Worm (Caenorhabditis elegans) whole organism, L4 larva: ENCODE results near the gene srw-139.
"Not testable (repeated sequence)": the region's sequence is repeated elsewhere in the genome, so short reads cannot be mapped to it uniquely, and the experiment has no call there.

ENCODE experiments used
- F37D6.2 ChIP-seq: sonication (generic microtip); optimal IDR thresholded peaks from 2 replicates; lab custom pipeline; 2016; ENCODE audit warnings: mild to moderate bottlenecking, missing genetic modification characterization, missing compliant biosample characterization
- F44E2.7 ChIP-seq: fragments of 200-800 bp; sonication (Bioruptor generic); IDR thresholded peaks from 2 replicates; pipeline ENCODE4 v2.1.2; 2022; ENCODE audit warnings: missing genetic modification characterization, missing compliant biosample characterization
- R02D3.7 ChIP-seq: fragments of 150-350 bp; sonication (generic microtip); optimal IDR thresholded peaks from 3 replicates; lab custom pipeline; 2014; ENCODE audit warnings: missing biosample characterization, missing genetic modification characterization
- Y48G9A.11 ChIP-seq: fragments of 200-800 bp; sonication (Bioruptor generic); IDR thresholded peaks from 2 replicates; pipeline ENCODE4 v1.3.6; 2022; ENCODE audit warnings: missing genetic modification reagents, missing genetic modification characterization, missing compliant biosample characterization
- aha-1 ChIP-seq: fragments of 150-350 bp; peaks from one replicate; lab custom pipeline; 2014; ENCODE audit warnings: missing biosample characterization, missing genetic modification characterization
- attf-4 ChIP-seq: sonication (generic microtip); optimal IDR thresholded peaks from 3 replicates; lab custom pipeline; 2017; ENCODE audit warnings: missing biosample characterization, missing genetic modification characterization
- ceh-32 ChIP-seq: sonication (generic microtip); optimal IDR thresholded peaks from 2 replicates; lab custom pipeline; 2016; ENCODE audit warnings: mild to moderate bottlenecking, missing genetic modification characterization, missing compliant biosample characterization; ENCODE audit not compliant: poor library complexity
- ceh-44 ChIP-seq: fragments of 200-800 bp; sonication (Bioruptor generic); IDR thresholded peaks from 2 replicates; pipeline ENCODE4 v1.3.6; 2022; ENCODE audit warnings: missing genetic modification reagents, missing genetic modification characterization, missing compliant biosample characterization
- daf-16 ChIP-seq, 3 experiments: sonication (generic microtip); optimal IDR thresholded peaks; 2 replicates each; lab custom pipeline; 2016 to 2017; ENCODE audit warnings: missing genetic modification characterization in 3 of 3, missing genetic modification reagents in 3 of 3, mild to moderate bottlenecking in 2 of 3, missing compliant biosample characterization in 2 of 3, missing biosample characterization in 1 of 3, moderate library complexity in 1 of 3
- dmd-8 ChIP-seq: fragments of 200-800 bp; sonication (Bioruptor generic); IDR thresholded peaks from 2 replicates; pipeline ENCODE4 v1.3.6; 2022; ENCODE audit warnings: missing genetic modification characterization, missing compliant biosample characterization
- dve-1 ChIP-seq: sonication (generic microtip); optimal IDR thresholded peaks from 2 replicates; lab custom pipeline; 2017; ENCODE audit warnings: antibody characterized with exemption, mild to moderate bottlenecking, missing genetic modification characterization, missing compliant biosample characterization; ENCODE audit not compliant: insufficient read depth
- fkh-10 ChIP-seq: fragments of 150-350 bp; optimal IDR thresholded peaks from 2 replicates; lab custom pipeline; 2014; ENCODE audit warnings: missing biosample characterization, missing genetic modification reagents, missing genetic modification characterization
- hif-1 ChIP-seq, 2 experiments: sonication (generic microtip); optimal IDR thresholded peaks; 2 replicates each; lab custom pipeline; 2016 to 2017; ENCODE audit warnings: missing compliant biosample characterization in 2 of 2, missing genetic modification characterization in 2 of 2, missing genetic modification reagents in 2 of 2, missing genotype in 2 of 2, mild to moderate bottlenecking in 1 of 2
- lin-39 ChIP-seq: fragments of 150-350 bp; optimal IDR thresholded peaks from 2 replicates; lab custom pipeline; 2014; ENCODE audit warnings: missing biosample characterization, missing genetic modification reagents, missing genetic modification characterization
- mdl-1 ChIP-seq, 2 experiments: fragments of 150-350 bp in 1 of 2; sonication (generic microtip) in 1 of 2; optimal IDR thresholded peaks; 2 replicates each; lab custom pipeline; 2014 to 2017; ENCODE audit warnings: missing biosample characterization in 2 of 2, missing genetic modification characterization in 2 of 2
- mes-2 ChIP-seq: sonication (generic microtip); optimal IDR thresholded peaks from 2 replicates; lab custom pipeline; 2016; ENCODE audit warnings: missing genotype, mild to moderate bottlenecking, missing genetic modification characterization, missing compliant biosample characterization; ENCODE audit not compliant: poor library complexity, severe bottlenecking
- mxl-2 ChIP-seq: fragments of 200-800 bp; sonication (Bioruptor generic); conservative IDR thresholded peaks from 2 replicates; pipeline ENCODE4 v1.3.6; 2022; ENCODE audit warnings: missing genetic modification reagents, missing genetic modification characterization, missing compliant biosample characterization
- nhr-11 ChIP-seq: fragments of 150-350 bp; optimal IDR thresholded peaks from 2 replicates; lab custom pipeline; 2014; ENCODE audit warnings: missing biosample characterization, missing genetic modification characterization
- nhr-42 ChIP-seq: fragments of 200-800 bp; sonication (Bioruptor generic); IDR thresholded peaks from 2 replicates; pipeline ENCODE4 v1.3.6; 2022; ENCODE audit warnings: missing genetic modification characterization, missing compliant biosample characterization
- nhr-76 ChIP-seq: fragments of 150-350 bp; optimal IDR thresholded peaks from 2 replicates; lab custom pipeline; 2014; ENCODE audit warnings: missing biosample characterization, missing genetic modification characterization
- pha-4 ChIP-seq, 2 experiments: fragments of 150-350 bp in 1 of 2; fragments of 200-800 bp in 1 of 2; sonication (Bioruptor generic) in 1 of 2; IDR thresholded peaks in 1 of 2; optimal IDR thresholded peaks in 1 of 2; 2 replicates each; pipeline versions ENCODE4 v1.3.6 to Lab custom; 2014 to 2022; ENCODE audit warnings: missing genetic modification characterization in 2 of 2, missing genetic modification reagents in 2 of 2, missing biosample characterization in 1 of 2, missing compliant biosample characterization in 1 of 2
- rbr-2 ChIP-seq: sonication (generic microtip); optimal IDR thresholded peaks from 2 replicates; lab custom pipeline; 2016; ENCODE audit warnings: missing genotype, missing genetic modification characterization, missing compliant biosample characterization
- sdz-12 ChIP-seq: fragments of 200-800 bp; sonication (Bioruptor generic); optimal IDR thresholded peaks from 2 replicates; lab custom pipeline; 2018; ENCODE audit warnings: mild to moderate bottlenecking, missing genetic modification characterization, missing compliant biosample characterization
- snpc-1.2 ChIP-seq: fragments of 200-800 bp; sonication (Bioruptor generic); IDR thresholded peaks from 2 replicates; pipeline ENCODE4 v1.3.6; 2022; ENCODE audit warnings: missing genetic modification reagents, missing genetic modification characterization, missing compliant biosample characterization
- spr-1 ChIP-seq: sonication (generic microtip); optimal IDR thresholded peaks from 2 replicates; lab custom pipeline; 2016; ENCODE audit warnings: mild to moderate bottlenecking, missing genetic modification characterization, missing compliant biosample characterization
- unc-39 ChIP-seq: sonication (generic microtip); optimal IDR thresholded peaks from 2 replicates; lab custom pipeline; 2017; ENCODE audit warnings: missing biosample characterization, missing genetic modification characterization
- zip-2 ChIP-seq: fragments of 150-350 bp; optimal IDR thresholded peaks from 2 replicates; lab custom pipeline; 2014; ENCODE audit warnings: missing biosample characterization, missing genetic modification characterization
- ztf-7 ChIP-seq: fragments of 150-350 bp; optimal IDR thresholded peaks from 2 replicates; lab custom pipeline; 2014; ENCODE audit warnings: missing biosample characterization, missing genetic modification characterization

Gene srw-139

ce11 chrV:2979978-2980377, 5.2 kb downstream of the srw-139 start, which contains the start of gene srw-118:
Gene srw-118 (minus strand): TSS chrV:2980078.
- TF ChIP-seq fkh-10 (GFP tag; lab: Kevin White, UChicago) (no peak), aha-1 (peak; percentile 28), mxl-2 (GFP tag; lab: Robert Waterston, UW) (no peak)

- TF ChIP-seq attf-4 (tag; lab: Kevin White, UChicago) (no peak), F44E2.7 (GFP tag; lab: Robert Waterston, UW) (no peak), pha-4 (GFP tag; IDR thresholded peaks at IDR 0.05; lab: Robert Waterston, UW) (no peak), pha-4 (tag; optimal IDR thresholded peaks at IDR 0.05; lab: Kevin White, UChicago) (no peak), dmd-8 (GFP tag; lab: Robert Waterston, UW) (no peak), daf-16 (GFP tag; optimal IDR thresholded peaks at IDR 0.05; lab: Kevin White, UChicago) (no peak), daf-16 (tag; optimal IDR thresholded peaks at IDR 0.05; lab: Kevin White, UChicago) (no peak), nhr-42 (GFP tag; lab: Robert Waterston, UW) (no peak), hif-1 (tag; optimal IDR thresholded peaks at IDR 0.05; lab: Kevin White, UChicago) (no peak), mdl-1 (tag; optimal IDR thresholded peaks at IDR 0.05; lab: Kevin White, UChicago) (no peak)
Observed at ce11 chrV:2976287-2976686, 8.9 kb downstream of the srw-139 start, which contains the start of gene srw-124. Gene srw-124 (plus strand): TSS chrV:2976587.

ce11 chrV:2975285-2975684, 9.9 kb downstream of the srw-139 start, which contains the start of gene srw-123:
Gene srw-123 (minus strand): TSS chrV:2975385.
- not testable (repeated sequence) for TF ChIP-seq ztf-7, nhr-11, unc-39 (tag; lab: Kevin White, UChicago)

ce11 chrV:2971307-2971999, 13.8 kb downstream of the srw-139 start, which contains the start of gene srw-129:
Gene srw-129 (plus strand): TSS chrV:2971949.
- TF ChIP-seq snpc-1.2 (GFP tag; lab: Robert Waterston, UW) (0 out of 2 replicates have a peak, but pooled peaks have one; percentile 19), Y48G9A.11 (GFP tag; lab: Robert Waterston, UW) (0 out of 2 replicates have a peak, but pooled peaks have one; percentile 54), spr-1 (tag; lab: Kevin White, UChicago) (no peak), nhr-76 (no peak), ceh-44 (GFP tag; lab: Robert Waterston, UW) (no peak), aha-1 (peak; percentile 91), unc-39 (tag; lab: Kevin White, UChicago) (no peak), zip-2 (no peak)

- TF ChIP-seq dve-1 = no peak
- TF ChIP-seq lin-39 (tag; lab: Kevin White, UChicago) = no peak
- TF ChIP-seq sdz-12 = no peak
- no peak for TF ChIP-seq F37D6.2 (tag; lab: Kevin White, UChicago)
- no peak for TF ChIP-seq R02D3.7 (tag; lab: Kevin White, UChicago)
- TF ChIP-seq ceh-32 (tag; lab: Kevin White, UChicago) = no peak
- no peak for TF ChIP-seq rbr-2 (tag; lab: Kevin White, UChicago)
- no peak for TF ChIP-seq pha-4 (GFP tag; IDR thresholded peaks at IDR 0.05; lab: Robert Waterston, UW)
- TF ChIP-seq pha-4 (tag; optimal IDR thresholded peaks at IDR 0.05; lab: Kevin White, UChicago) = no peak
- TF ChIP-seq mxl-2 (GFP tag; lab: Robert Waterston, UW) = no peak
- no peak for TF ChIP-seq ceh-44 (GFP tag; lab: Robert Waterston, UW)
- TF ChIP-seq mes-2 (tag; lab: Kevin White, UChicago) = no peak
Observed at ce11 chrV:2964786-2965185, 20.4 kb downstream of the srw-139 start, which contains the start of gene srh-88. Gene srh-88 (minus strand): TSS chrV:2964886.
